Fruit fly (Drosophila melanogaster) whole organism, wandering third instar larva: ENCODE data around the gene CG10098.

Experiments used
- CG32264 ChIP-seq: fragments of 200-800 bp; sonication (Bioruptor generic); optimal IDR thresholded peaks from 2 replicates; lab custom pipeline; 2016; ENCODE audit warnings: missing biosample characterization, missing genetic modification characterization
- CrebA ChIP-seq: fragments of 200-800 bp; sonication (Bioruptor generic); optimal IDR thresholded peaks from 2 replicates; lab custom pipeline; 2016; ENCODE audit warnings: missing biosample characterization, mild to moderate bottlenecking, missing genetic modification characterization, borderline replicate concordance
- Dfd ChIP-seq: fragments of >200 bp; optimal IDR thresholded peaks from 2 replicates; lab custom pipeline; 2017; ENCODE audit warnings: missing biosample characterization, missing genetic modification characterization
- Myc ChIP-seq: fragments of >200 bp; optimal IDR thresholded peaks from 2 replicates; lab custom pipeline; 2017
- OdsH ChIP-seq: fragments of 200-800 bp; sonication (Bioruptor generic); optimal IDR thresholded peaks from 2 replicates; lab custom pipeline; 2016; ENCODE audit warnings: missing biosample characterization, mild to moderate bottlenecking, missing genetic modification characterization
- Sp1 ChIP-seq: fragments of 200-800 bp; sonication (Bioruptor generic); optimal IDR thresholded peaks from 3 replicates; lab custom pipeline; 2019; ENCODE audit warnings: missing biosample characterization, mild to moderate bottlenecking, missing genetic modification characterization, moderate library complexity
- foxo ChIP-seq, 2 experiments: fragments of 200-800 bp; sonication (Bioruptor generic); optimal IDR thresholded peaks; 2 replicates in 1 of 2; 3 replicates in 1 of 2; lab custom pipeline; 2016 to 2017; ENCODE audit warnings: missing biosample characterization in 2 of 2, missing genetic modification characterization in 2 of 2
- pan ChIP-seq: fragments of >200 bp; optimal IDR thresholded peaks from 2 replicates; lab custom pipeline; 2017
- sage ChIP-seq: fragments of 200-800 bp; sonication (Bioruptor generic); optimal IDR thresholded peaks from 2 replicates; lab custom pipeline; 2016; ENCODE audit warnings: missing biosample characterization, mild to moderate bottlenecking, missing genetic modification characterization
- usp ChIP-seq: fragments of >200 bp; optimal IDR thresholded peaks from 2 replicates; lab custom pipeline; 2017; ENCODE audit warnings: missing biosample characterization, missing genetic modification characterization

DNA sequence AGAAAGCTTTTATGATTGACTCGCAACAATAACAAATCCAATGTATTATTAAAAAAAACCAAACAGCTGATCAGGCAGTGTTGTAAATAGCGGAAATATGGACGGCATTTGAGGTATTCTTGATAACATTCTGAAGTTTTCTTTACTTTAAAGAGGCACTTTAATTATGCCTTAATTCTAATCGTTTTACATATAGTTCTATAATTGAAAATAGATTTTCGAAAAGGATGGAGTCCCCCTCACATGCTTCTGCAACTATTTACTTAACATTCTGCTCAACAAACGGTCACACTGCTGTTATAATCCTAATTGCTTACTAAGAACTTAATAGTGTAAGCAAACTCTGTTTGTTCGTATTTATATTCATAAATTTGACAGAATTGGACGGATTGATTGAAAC, 3.6 kb downstream of the CG10098 start, which contains the start of gene CG10068:
- TF ChIP-seq Dfd (GFP tag; lab: Kevin White, UChicago) (no peak), CG32264 (peak; percentile 70), Myc (lab: Kevin White, UChicago) (peak; percentile 20), CrebA (GFP tag; lab: Kevin White, UChicago) (no peak), OdsH (GFP tag; lab: Kevin White, UChicago) (peak; percentile 82), pan (lab: Kevin White, UChicago) (no peak), foxo (GFP tag; optimal IDR thresholded peaks at IDR 0.05; lab: Kevin White, UChicago) (peak; percentile 29 to 87), sage (peak; percentile 86), usp (GFP tag; lab: Kevin White, UChicago) (no peak), Sp1 (GFP tag; lab: Kevin White, UChicago) (peak; percentile 82)
